Fruit fly (Drosophila melanogaster) whole organism, pupa: Measurements from ENCODE around the gene CG31248.

ENCODE experiments used
- CG10348 ChIP-seq: fragments of 200-800 bp; sonication (Bioruptor generic); IDR thresholded peaks from 2 replicates; pipeline ENCODE4 v1.3.6; 2022; ENCODE audit warnings: missing biosample characterization, missing genetic modification characterization
- CG12605 ChIP-seq: fragments of 200-800 bp; sonication (Bioruptor generic); IDR thresholded peaks from 2 replicates; pipeline ENCODE4 v1.3.6; 2022; ENCODE audit warnings: missing biosample characterization, missing genetic modification characterization
- CG13204 ChIP-seq: fragments of 200-800 bp; sonication (Bioruptor generic); optimal IDR thresholded peaks from 2 replicates; lab custom pipeline; 2018; ENCODE audit warnings: missing biosample characterization, mild to moderate bottlenecking, missing genetic modification characterization, moderate library complexity
- CG14655 ChIP-seq: fragments of 200-800 bp; sonication (Bioruptor generic); optimal IDR thresholded peaks from 3 replicates; lab custom pipeline; 2017; ENCODE audit warnings: mild to moderate bottlenecking, missing biosample characterization, missing genetic modification reagents, missing genetic modification characterization
- CG15710 ChIP-seq: fragments of 200-800 bp; sonication (Bioruptor generic); optimal IDR thresholded peaks from 2 replicates; lab custom pipeline; 2018; ENCODE audit warnings: missing biosample characterization, mild to moderate bottlenecking, missing genetic modification characterization, moderate library complexity
- CG17806 ChIP-seq: fragments of 200-800 bp; sonication (Bioruptor generic); optimal IDR thresholded peaks from 2 replicates; lab custom pipeline; 2018; ENCODE audit warnings: missing biosample characterization, mild to moderate bottlenecking, missing genetic modification characterization, moderate library complexity
- CG32121 ChIP-seq: fragments of 200-800 bp; sonication (Bioruptor generic); IDR thresholded peaks from 2 replicates; pipeline ENCODE4 v1.3.6; 2022; ENCODE audit warnings: missing biosample characterization, missing genetic modification characterization
- CG34367 ChIP-seq: fragments of 200-800 bp; sonication (Bioruptor generic); optimal IDR thresholded peaks from 2 replicates; lab custom pipeline; 2018; ENCODE audit warnings: missing biosample characterization, mild to moderate bottlenecking, missing genetic modification characterization
- CG4496 ChIP-seq: fragments of 200-800 bp; sonication (Bioruptor generic); IDR thresholded peaks from 3 replicates; pipeline ENCODE4 v1.3.6; 2022; ENCODE audit warnings: missing biosample characterization, missing genetic modification characterization
- CG8159 ChIP-seq: fragments of 200-800 bp; sonication (Bioruptor generic); optimal IDR thresholded peaks from 3 replicates; lab custom pipeline; 2018; ENCODE audit warnings: missing biosample characterization, mild to moderate bottlenecking, missing genetic modification characterization, moderate library complexity
- CG8301 ChIP-seq: fragments of 200-800 bp; sonication (Bioruptor generic); optimal IDR thresholded peaks from 2 replicates; lab custom pipeline; 2018; ENCODE audit warnings: missing biosample characterization, mild to moderate bottlenecking, missing genetic modification characterization
- CG9948 ChIP-seq: fragments of 200-800 bp; sonication (Bioruptor generic); optimal IDR thresholded peaks from 2 replicates; lab custom pipeline; 2018; ENCODE audit warnings: missing biosample characterization, mild to moderate bottlenecking, missing genetic modification characterization, moderate library complexity
- D1 ChIP-seq: fragments of 200-800 bp; sonication (Bioruptor generic); optimal IDR thresholded peaks from 2 replicates; lab custom pipeline; 2018; ENCODE audit warnings: missing biosample characterization, mild to moderate bottlenecking, missing genetic modification characterization, moderate library complexity
- EcR ChIP-seq: fragments of 200-800 bp; sonication (Bioruptor generic); optimal IDR thresholded peaks from 3 replicates; lab custom pipeline; 2019; ENCODE audit warnings: missing biosample characterization, missing genetic modification characterization, mild to moderate bottlenecking, moderate library complexity, missing genetic modification reagents
- Ets98B ChIP-seq: fragments of 200-800 bp; sonication (Bioruptor generic); IDR thresholded peaks from 2 replicates; pipeline ENCODE4 v1.3.6; 2022; ENCODE audit warnings: missing biosample characterization, missing genetic modification characterization
- Pif1A ChIP-seq: fragments of 200-800 bp; sonication (Bioruptor generic); optimal IDR thresholded peaks from 3 replicates; lab custom pipeline; 2016; ENCODE audit warnings: missing biosample characterization, missing genetic modification characterization
- Pif1B ChIP-seq: fragments of 200-800 bp; sonication (Bioruptor generic); optimal IDR thresholded peaks from 3 replicates; lab custom pipeline; 2016; ENCODE audit warnings: missing biosample characterization, missing genetic modification characterization
- Snoo ChIP-seq: fragments of 200-800 bp; sonication (Bioruptor generic); optimal IDR thresholded peaks from 3 replicates; lab custom pipeline; 2017; ENCODE audit warnings: missing biosample characterization, mild to moderate bottlenecking, missing genetic modification characterization, inconsistent platforms
- fd96Ca ChIP-seq: fragments of 200-800 bp; sonication (Bioruptor generic); IDR thresholded peaks from 3 replicates; pipeline ENCODE4 v1.3.6; 2022; ENCODE audit warnings: missing biosample characterization, missing genetic modification characterization
- gl ChIP-seq: fragments of 200-800 bp; sonication (Bioruptor generic); optimal IDR thresholded peaks from 2 replicates; lab custom pipeline; 2018; ENCODE audit warnings: missing biosample characterization, mild to moderate bottlenecking, missing genetic modification characterization
- rn ChIP-seq: fragments of 200-800 bp; sonication (Bioruptor generic); IDR thresholded peaks from 2 replicates; pipeline ENCODE4 v1.3.6; 2022; ENCODE audit warnings: missing biosample characterization, missing genetic modification characterization

CG31248 gene

DNA sequence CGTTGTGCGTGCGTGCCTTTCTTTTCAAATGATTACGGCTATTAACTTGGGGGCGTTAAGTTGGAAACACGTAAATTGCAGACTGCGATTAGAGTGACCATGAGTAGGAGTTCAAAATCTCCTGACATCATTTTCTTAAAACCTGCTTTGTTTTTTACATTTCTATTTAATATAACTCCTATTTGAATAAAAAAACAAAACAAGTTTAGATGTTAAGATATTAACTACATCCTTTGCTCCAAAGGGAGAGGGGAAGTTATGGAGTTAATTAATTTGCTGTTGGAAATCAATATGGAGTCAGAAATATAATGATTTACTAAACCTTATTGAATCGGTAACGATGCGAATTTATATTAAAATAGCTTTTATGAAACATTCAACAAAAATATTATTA lies 43.1 kb upstream of the CG31248 start, which contains the start of gene Tailor:
TSS of gene Tailor (minus strand) at position 101 of the 394 bp plus-strand sequence.
- no peak for TF ChIP-seq CG4496 (GFP tag; lab: Robert Waterston, UW)
- no peak for TF ChIP-seq Ets98B (GFP tag; lab: Robert Waterston, UW)
- TF ChIP-seq fd96Ca (GFP tag; lab: Robert Waterston, UW) = no peak
- TF ChIP-seq CG14655 (GFP tag; lab: Kevin White, UChicago) = no peak
- no peak for TF ChIP-seq D1 (tag; lab: Kevin White, UChicago)
- TF ChIP-seq CG32121 (GFP tag; lab: Robert Waterston, UW) = no peak
- no peak for TF ChIP-seq CG15710 (tag; lab: Kevin White, UChicago)
- TF ChIP-seq rn (GFP tag; lab: Robert Waterston, UW) = no peak
- TF ChIP-seq gl (tag; lab: Kevin White, UChicago) = no peak
- no peak for TF ChIP-seq CG17806
- TF ChIP-seq CG10348 (GFP tag; lab: Robert Waterston, UW) = no peak
- no peak for TF ChIP-seq Snoo

DNA sequence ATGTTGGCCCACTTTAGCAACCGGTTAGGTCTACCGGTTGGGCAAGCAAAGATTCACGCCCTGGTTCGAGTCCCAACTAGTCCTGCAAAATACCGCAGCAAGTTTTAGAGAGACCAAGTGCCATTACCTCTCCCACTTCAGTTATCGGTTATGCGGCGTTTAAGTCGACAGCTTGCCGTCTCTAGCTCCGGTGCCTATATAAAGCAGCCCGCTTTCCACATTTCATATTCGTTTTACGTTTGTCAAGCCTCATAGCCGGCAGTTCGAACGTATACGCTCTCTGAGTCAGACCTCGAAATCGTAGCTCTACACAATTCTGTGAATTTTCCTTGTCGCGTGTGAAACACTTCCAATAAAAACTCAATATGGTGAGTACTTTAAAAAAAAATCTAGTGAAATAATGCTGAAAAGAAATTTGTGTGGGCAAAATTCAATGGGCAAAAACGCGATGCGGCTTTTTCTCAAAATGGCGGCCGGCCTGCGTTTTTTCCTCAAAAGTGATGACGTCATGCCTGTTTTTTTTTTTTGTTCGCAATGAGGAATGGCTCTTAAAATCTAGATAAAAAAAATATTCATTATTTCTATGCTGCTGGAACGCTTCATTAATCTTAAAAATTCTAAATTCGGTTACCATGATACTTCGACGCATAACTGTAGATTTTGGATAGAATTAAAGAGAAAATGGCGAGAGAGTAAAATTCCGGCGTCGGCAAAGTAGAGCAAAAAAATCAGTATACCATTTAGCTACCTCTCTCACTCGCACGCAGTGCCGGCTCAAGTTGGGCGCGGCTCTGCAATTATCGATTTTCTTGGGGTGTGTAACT lies 42.5 kb upstream of the CG31248 start, which contains the start of gene alphaTub84B:
TSS of gene alphaTub84B (plus strand) at position 223 of the 824 bp plus-strand sequence.
- no peak for TF ChIP-seq CG17806
- peak; percentile 29 for TF ChIP-seq CG34367 (tag; lab: Kevin White, UChicago)
- TF ChIP-seq gl (tag; lab: Kevin White, UChicago) = peak; percentile 25
- peak; percentile 54 for TF ChIP-seq CG12605 (GFP tag; lab: Robert Waterston, UW)
- peak; percentile 35 for TF ChIP-seq CG15710 (tag; lab: Kevin White, UChicago)
- no peak for TF ChIP-seq rn (GFP tag; lab: Robert Waterston, UW)
- TF ChIP-seq CG8301 (tag; lab: Kevin White, UChicago) = peak; percentile 24
- peak; percentile 70 for TF ChIP-seq Ets98B (GFP tag; lab: Robert Waterston, UW)
- no peak for TF ChIP-seq D1 (tag; lab: Kevin White, UChicago)
- TF ChIP-seq EcR (GFP tag; lab: Kevin White, UChicago) = peak; percentile 31
- TF ChIP-seq fd96Ca (GFP tag; lab: Robert Waterston, UW) = peak; percentile 54; the same call in 1 of the 3 replicates
- no peak for TF ChIP-seq CG10348 (GFP tag; lab: Robert Waterston, UW)
- peak; percentile 69 for TF ChIP-seq Pif1B (GFP tag; lab: Kevin White, UChicago)
- peak; percentile 27 for TF ChIP-seq CG8159 (tag; lab: Kevin White, UChicago)
- TF ChIP-seq CG4496 (GFP tag; lab: Robert Waterston, UW) = peak; percentile 57; the same call in 1 of the 3 replicates
- TF ChIP-seq CG32121 (GFP tag; lab: Robert Waterston, UW) = 0 out of 2 replicates have a peak, but pooled peaks have one; percentile 24
- peak; percentile 52 for TF ChIP-seq Pif1A (GFP tag; lab: Kevin White, UChicago)
- TF ChIP-seq Snoo = peak; percentile 71
- peak; percentile 4 for TF ChIP-seq CG9948 (tag; lab: Kevin White, UChicago)
- TF ChIP-seq CG14655 (GFP tag; lab: Kevin White, UChicago) = no peak
- TF ChIP-seq CG13204 (GFP tag; lab: Kevin White, UChicago) = peak; percentile 61
- TF ChIP-seq, all 21 proteins: peak for 16

DNA sequence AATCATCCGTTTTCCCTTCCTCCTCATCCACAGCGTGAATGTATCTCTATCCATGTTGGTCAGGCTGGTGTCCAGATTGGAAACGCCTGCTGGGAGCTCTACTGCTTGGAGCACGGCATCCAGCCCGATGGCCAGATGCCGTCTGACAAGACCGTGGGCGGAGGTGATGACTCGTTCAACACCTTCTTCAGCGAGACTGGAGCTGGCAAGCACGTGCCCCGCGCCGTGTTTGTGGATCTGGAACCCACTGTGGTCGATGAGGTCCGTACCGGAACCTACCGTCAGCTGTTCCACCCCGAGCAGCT lies 42.0 kb upstream of the CG31248 start:
- no peak for TF ChIP-seq CG13204 (GFP tag; lab: Kevin White, UChicago)
- TF ChIP-seq CG17806 = no peak
- TF ChIP-seq CG32121 (GFP tag; lab: Robert Waterston, UW) = peak; percentile 26; the same call in 1 of the 2 replicates
- TF ChIP-seq CG34367 (tag; lab: Kevin White, UChicago) = no peak

DNA sequence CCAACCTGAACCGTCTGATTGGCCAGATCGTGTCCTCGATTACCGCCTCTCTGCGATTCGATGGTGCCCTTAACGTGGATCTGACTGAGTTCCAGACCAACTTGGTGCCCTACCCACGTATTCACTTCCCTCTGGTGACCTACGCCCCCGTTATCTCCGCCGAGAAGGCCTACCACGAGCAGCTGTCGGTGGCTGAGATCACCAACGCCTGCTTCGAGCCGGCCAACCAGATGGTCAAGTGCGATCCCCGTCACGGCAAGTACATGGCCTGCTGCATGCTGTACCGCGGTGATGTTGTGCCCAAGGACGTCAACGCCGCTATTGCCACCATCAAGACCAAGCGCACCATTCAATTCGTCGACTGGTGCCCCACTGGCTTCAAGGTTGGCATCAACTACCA lies 41.2 kb upstream of the CG31248 start:
- TF ChIP-seq CG10348 (GFP tag; lab: Robert Waterston, UW) (no peak), Snoo (no peak), CG8159 (tag; lab: Kevin White, UChicago) (no peak), Ets98B (GFP tag; lab: Robert Waterston, UW) (no peak), CG14655 (GFP tag; lab: Kevin White, UChicago) (no peak), Pif1B (GFP tag; lab: Kevin White, UChicago) (no peak), EcR (GFP tag; lab: Kevin White, UChicago) (no peak), CG12605 (GFP tag; lab: Robert Waterston, UW) (no peak), fd96Ca (GFP tag; lab: Robert Waterston, UW) (no peak), CG34367 (tag; lab: Kevin White, UChicago) (no peak), D1 (tag; lab: Kevin White, UChicago) (no peak), rn (GFP tag; lab: Robert Waterston, UW) (no peak), CG15710 (tag; lab: Kevin White, UChicago) (no peak), CG32121 (GFP tag; lab: Robert Waterston, UW) (no peak), CG8301 (tag; lab: Kevin White, UChicago) (no peak), CG4496 (GFP tag; lab: Robert Waterston, UW) (no peak), gl (tag; lab: Kevin White, UChicago) (no peak)

DNA sequence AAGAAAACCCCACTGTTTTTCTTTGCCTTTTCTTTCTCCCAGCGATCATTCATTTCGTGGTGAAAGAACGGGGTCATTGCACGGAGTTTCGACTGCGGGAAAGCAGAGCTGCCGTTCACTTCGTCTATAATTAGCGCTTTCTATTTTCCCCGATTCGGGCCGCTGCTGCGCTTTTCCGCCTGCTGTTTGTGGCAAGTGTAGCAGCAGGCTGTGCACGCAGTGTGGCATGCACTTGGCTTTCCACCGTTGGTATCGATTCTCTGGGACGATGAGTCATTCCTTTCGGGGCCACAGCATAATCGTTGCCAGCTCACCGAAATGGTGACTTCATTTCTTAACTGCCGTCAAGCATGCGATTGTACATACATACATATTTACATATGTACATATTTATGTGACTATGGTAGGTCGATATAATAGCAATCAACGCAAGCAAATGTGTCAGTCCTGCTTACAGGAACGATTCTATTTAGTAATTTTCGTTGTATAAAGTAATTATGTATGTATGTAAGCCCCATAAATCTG lies 40.2 kb upstream of the CG31248 start:
- TF ChIP-seq D1 (tag; lab: Kevin White, UChicago) (no peak), Snoo (no peak), fd96Ca (GFP tag; lab: Robert Waterston, UW) (peak; percentile 53; the same call in 1 of the 3 replicates), CG13204 (GFP tag; lab: Kevin White, UChicago) (no peak), CG12605 (GFP tag; lab: Robert Waterston, UW) (no peak), Ets98B (GFP tag; lab: Robert Waterston, UW) (no peak; the same call in 1 of the 2 replicates), Pif1A (GFP tag; lab: Kevin White, UChicago) (peak; percentile 20), CG17806 (no peak), EcR (GFP tag; lab: Kevin White, UChicago) (peak; percentile 86), CG4496 (GFP tag; lab: Robert Waterston, UW) (0 out of 3 replicates have a peak, but pooled peaks have one; percentile 15)
- TF ChIP-seq, all 21 proteins: peak for 4
